Fruit fly (Drosophila melanogaster) whole organism, embryonic: Measurements from ENCODE around the gene CG3625.

Experiments
- Bgb ChIP-seq: fragments of 200-800 bp; sonication (Bioruptor generic); IDR thresholded peaks from 2 replicates; pipeline ENCODE4 v1.3.6; 2022; ENCODE audit warnings: missing biosample characterization, missing genetic modification characterization; ENCODE audit not compliant: partially characterized antibody
- Blimp-1 ChIP-seq: fragments of 200-800 bp; sonication (Bioruptor generic); optimal IDR thresholded peaks from 3 replicates; lab custom pipeline; 2018; ENCODE audit warnings: missing biosample characterization, missing genetic modification characterization, mild to moderate bottlenecking, moderate library complexity, missing genetic modification reagents
- CG11504 ChIP-seq: fragments of 200-800 bp; sonication (Bioruptor generic); optimal IDR thresholded peaks from 3 replicates; lab custom pipeline; 2019; ENCODE audit warnings: missing biosample characterization, mild to moderate bottlenecking, missing genetic modification characterization, moderate library complexity
- CG11696 ChIP-seq: fragments of 200-800 bp; sonication (Bioruptor generic); IDR thresholded peaks from 2 replicates; pipeline ENCODE4 v1.3.6; 2022; ENCODE audit warnings: missing biosample characterization, missing genetic modification characterization
- CG13624 ChIP-seq: fragments of 200-800 bp; sonication (Bioruptor generic); optimal IDR thresholded peaks from 2 replicates; lab custom pipeline; 2016; ENCODE audit warnings: missing biosample characterization, missing genetic modification characterization
- CG14860 ChIP-seq: fragments of 200-800 bp; sonication (Bioruptor generic); IDR thresholded peaks from 3 replicates; pipeline ENCODE4 v1.3.6; 2022; ENCODE audit warnings: missing biosample characterization, missing genetic modification characterization; ENCODE audit not compliant: partially characterized antibody
- CG17802 ChIP-seq: fragments of 200-800 bp; sonication (Bioruptor generic); optimal IDR thresholded peaks from 2 replicates; lab custom pipeline; 2018; ENCODE audit warnings: missing biosample characterization, mild to moderate bottlenecking, missing genetic modification characterization, moderate library complexity
- CG32767 ChIP-seq: fragments of 200-800 bp; sonication (Bioruptor generic); IDR thresholded peaks from 2 replicates; pipeline ENCODE4 v1.3.6; 2022; ENCODE audit warnings: missing biosample characterization, missing genetic modification characterization
- CG3281 ChIP-seq: fragments of 200-800 bp; sonication (Bioruptor generic); optimal IDR thresholded peaks from 3 replicates; lab custom pipeline; 2017; ENCODE audit warnings: missing biosample characterization, mild to moderate bottlenecking, missing genetic modification characterization
- CG34422 ChIP-seq: fragments of 200-800 bp; sonication (Bioruptor generic); IDR thresholded peaks from 3 replicates; pipeline ENCODE4 v1.3.6; 2022; ENCODE audit warnings: missing biosample characterization, missing genetic modification characterization
- CG4707 ChIP-seq: fragments of 200-800 bp; sonication (Bioruptor generic); optimal IDR thresholded peaks from 2 replicates; lab custom pipeline; 2018; ENCODE audit warnings: missing biosample characterization, mild to moderate bottlenecking, missing genetic modification characterization, moderate library complexity
- CG7839 ChIP-seq: fragments of 200-800 bp; sonication (Bioruptor generic); optimal IDR thresholded peaks from 3 replicates; lab custom pipeline; 2018; ENCODE audit warnings: missing biosample characterization, mild to moderate bottlenecking, missing genetic modification characterization, moderate library complexity
- CG7963 ChIP-seq: fragments of 200-800 bp; sonication (Bioruptor generic); IDR thresholded peaks from 3 replicates; pipeline ENCODE4 v1.3.6; 2022; ENCODE audit warnings: missing biosample characterization, missing genetic modification characterization; ENCODE audit not compliant: partially characterized antibody
- CG8089 ChIP-seq: fragments of 200-800 bp; sonication (Bioruptor generic); optimal IDR thresholded peaks from 3 replicates; lab custom pipeline; 2016; ENCODE audit warnings: missing biosample characterization, missing genetic modification characterization
- CG8765 ChIP-seq: fragments of 200-800 bp; sonication (Bioruptor generic); IDR thresholded peaks from 2 replicates; pipeline ENCODE4 v1.3.6; 2022; ENCODE audit warnings: missing biosample characterization, missing genetic modification characterization
- CoRest ChIP-seq: fragments of 200-800 bp; sonication (Bioruptor generic); optimal IDR thresholded peaks from 3 replicates; lab custom pipeline; 2018; ENCODE audit warnings: missing biosample characterization, mild to moderate bottlenecking, missing genetic modification characterization, moderate library complexity
- D19A ChIP-seq: fragments of 200-800 bp; optimal IDR thresholded peaks from 3 replicates; lab custom pipeline; 2019; ENCODE audit warnings: missing biosample characterization, mild to moderate bottlenecking, missing genetic modification characterization, moderate library complexity
- Deaf1 ChIP-seq: fragments of 200-800 bp; optimal IDR thresholded peaks from 3 replicates; lab custom pipeline; 2019; ENCODE audit warnings: missing biosample characterization, mild to moderate bottlenecking, missing genetic modification characterization, moderate library complexity
- Ets65A ChIP-seq: fragments of 200-800 bp; sonication (Bioruptor generic); peaks from one replicate; lab custom pipeline; 2016; ENCODE audit warnings: missing biosample characterization, missing genetic modification characterization
- Jarid2 ChIP-seq: fragments of 200-800 bp; sonication (Bioruptor generic); optimal IDR thresholded peaks from 3 replicates; lab custom pipeline; 2017; ENCODE audit warnings: mild to moderate bottlenecking, missing biosample characterization, missing genetic modification reagents, missing genetic modification characterization
- Lim3 ChIP-seq: fragments of 200-800 bp; sonication (Bioruptor generic); IDR thresholded peaks from 2 replicates; pipeline ENCODE4 v1.3.6; 2022; ENCODE audit warnings: missing biosample characterization, missing genetic modification characterization
- NC2α ChIP-seq: fragments of 200-800 bp; sonication (Bioruptor generic); optimal IDR thresholded peaks from 2 replicates; lab custom pipeline; 2016; ENCODE audit warnings: missing biosample characterization, missing genetic modification characterization
- Poxn ChIP-seq: fragments of 200-800 bp; sonication (Bioruptor generic); IDR thresholded peaks from 2 replicates; pipeline ENCODE4 v1.3.6; 2022; ENCODE audit warnings: missing biosample characterization, missing genetic modification characterization
- Ptx1 ChIP-seq: fragments of 200-800 bp; sonication (Bioruptor generic); IDR thresholded peaks from 2 replicates; pipeline ENCODE4 v1.3.6; 2022; ENCODE audit warnings: missing biosample characterization, missing genetic modification characterization
- ap ChIP-seq: fragments of 200-800 bp; sonication (Bioruptor generic); IDR thresholded peaks from 2 replicates; pipeline ENCODE4 v1.3.6; 2022; ENCODE audit warnings: missing biosample characterization, missing genetic modification characterization
- ara ChIP-seq: fragments of 200-800 bp; sonication (Bioruptor generic); IDR thresholded peaks from 2 replicates; pipeline ENCODE4 v1.3.6; 2022; ENCODE audit warnings: missing biosample characterization, missing genetic modification characterization
- bigmax ChIP-seq: fragments of 200-800 bp; sonication (Bioruptor generic); optimal IDR thresholded peaks from 2 replicates; lab custom pipeline; 2018; ENCODE audit warnings: missing biosample characterization, mild to moderate bottlenecking, missing genetic modification characterization
- cato ChIP-seq: fragments of 200-800 bp; sonication (Bioruptor generic); optimal IDR thresholded peaks from 2 replicates; lab custom pipeline; 2016; ENCODE audit warnings: missing biosample characterization, missing genetic modification characterization, borderline replicate concordance
- cg ChIP-seq: fragments of 200-800 bp; sonication (Bioruptor generic); optimal IDR thresholded peaks from 3 replicates; lab custom pipeline; 2019; ENCODE audit warnings: missing biosample characterization, mild to moderate bottlenecking, missing genetic modification characterization, moderate library complexity
- ems ChIP-seq: fragments of 200-800 bp; sonication (Bioruptor generic); optimal IDR thresholded peaks from 3 replicates; lab custom pipeline; 2016; ENCODE audit warnings: missing biosample characterization, missing genetic modification characterization
- fd96Cb ChIP-seq: fragments of 200-800 bp; sonication (Bioruptor generic); optimal IDR thresholded peaks from 2 replicates; lab custom pipeline; 2018; ENCODE audit warnings: missing biosample characterization, mild to moderate bottlenecking, missing genetic modification characterization, moderate library complexity
- ftz-f1 ChIP-seq: fragments of 200-800 bp; sonication (Bioruptor generic); optimal IDR thresholded peaks from 2 replicates; lab custom pipeline; 2016; ENCODE audit warnings: missing biosample characterization, missing genetic modification characterization
- gem ChIP-seq: fragments of 200-800 bp; sonication (Bioruptor generic); optimal IDR thresholded peaks from 2 replicates; lab custom pipeline; 2019; ENCODE audit warnings: missing biosample characterization, mild to moderate bottlenecking, missing genetic modification characterization, moderate library complexity
- gsb ChIP-seq: fragments of 200-800 bp; sonication (Bioruptor generic); IDR thresholded peaks from 2 replicates; pipeline ENCODE4 v1.3.6; 2022; ENCODE audit warnings: missing biosample characterization, missing genetic modification characterization
- kay ChIP-seq: fragments of 200-800 bp; sonication (Bioruptor generic); optimal IDR thresholded peaks from 2 replicates; lab custom pipeline; 2016; ENCODE audit warnings: missing biosample characterization, missing genetic modification characterization
- mirr ChIP-seq: fragments of 200-800 bp; sonication (Bioruptor generic); optimal IDR thresholded peaks from 3 replicates; lab custom pipeline; 2018; ENCODE audit warnings: missing biosample characterization, mild to moderate bottlenecking, missing genetic modification characterization
- nmo ChIP-seq: fragments of 200-800 bp; sonication (Bioruptor generic); optimal IDR thresholded peaks from 2 replicates; lab custom pipeline; 2018; ENCODE audit warnings: missing biosample characterization, mild to moderate bottlenecking, missing genetic modification characterization, moderate library complexity
- pan ChIP-seq, 4 experiments: fragments of >200 bp in 3 of 4; fragments of 200-800 bp in 1 of 4; sonication (Bioruptor generic) in 1 of 4; optimal IDR thresholded peaks in 3 of 4; IDR thresholded peaks in 1 of 4; 2 replicates each; pipeline versions ENCODE4 v1.3.6 to Lab custom; 2017 to 2022; ENCODE audit warnings: missing biosample characterization in 2 of 4, missing genetic modification characterization in 2 of 4, mixed read lengths in 1 of 4
- pum ChIP-seq: fragments of 200-800 bp; sonication (Bioruptor generic); optimal IDR thresholded peaks from 2 replicates; lab custom pipeline; 2016; ENCODE audit warnings: missing biosample characterization, missing genetic modification characterization
- rib ChIP-seq: fragments of 200-800 bp; sonication (Bioruptor generic); IDR thresholded peaks from 2 replicates; pipeline ENCODE4 v1.3.6; 2022; ENCODE audit warnings: missing biosample characterization, missing genetic modification characterization
- sd ChIP-seq: fragments of 200-800 bp; sonication (Bioruptor generic); optimal IDR thresholded peaks from 3 replicates; lab custom pipeline; 2018; ENCODE audit warnings: missing biosample characterization, mild to moderate bottlenecking, missing genetic modification characterization, moderate library complexity
- sug ChIP-seq: fragments of 200-800 bp; optimal IDR thresholded peaks from 2 replicates; lab custom pipeline; 2019; ENCODE audit warnings: missing biosample characterization, mild to moderate bottlenecking, missing genetic modification characterization, moderate library complexity
- tin ChIP-seq: fragments of 200-800 bp; sonication (Bioruptor generic); optimal IDR thresholded peaks from 3 replicates; lab custom pipeline; 2016; ENCODE audit warnings: missing biosample characterization, missing genetic modification characterization
- tio ChIP-seq: fragments of 200-800 bp; sonication (Bioruptor generic); optimal IDR thresholded peaks from 2 replicates; lab custom pipeline; 2017; ENCODE audit warnings: missing biosample characterization, missing genetic modification characterization, inconsistent platforms
- tll ChIP-seq, 2 experiments: fragments of 200-800 bp in 1 of 2; fragments of >200 bp in 1 of 2; sonication (Bioruptor generic) in 1 of 2; optimal IDR thresholded peaks; 2 replicates each; lab custom pipeline; 2017 to 2019; ENCODE audit warnings: missing biosample characterization in 2 of 2, missing genetic modification characterization in 2 of 2, mild to moderate bottlenecking in 1 of 2, moderate library complexity in 1 of 2
- trh ChIP-seq: fragments of 200-800 bp; sonication (Bioruptor generic); optimal IDR thresholded peaks from 2 replicates; lab custom pipeline; 2016; ENCODE audit warnings: missing biosample characterization, missing genetic modification characterization
- wek ChIP-seq: fragments of 200-800 bp; sonication (Bioruptor generic); optimal IDR thresholded peaks from 3 replicates; lab custom pipeline; 2018; ENCODE audit warnings: missing biosample characterization, mild to moderate bottlenecking, missing genetic modification characterization, moderate library complexity
- wor ChIP-seq: fragments of 200-800 bp; sonication (Bioruptor generic); IDR thresholded peaks from 2 replicates; pipeline ENCODE4 v1.3.6; 2022; ENCODE audit warnings: missing biosample characterization, missing genetic modification characterization

The CG3625 gene

dm6 chr2L:250507-251215, 40.9 kb downstream of the CG3625 start, which contains the start of gene kis (continued):
- TF ChIP-seq tll (GFP tag; optimal IDR thresholded peaks at IDR 0.05; lab: Kevin White, UChicago) = no peak
- TF ChIP-seq Poxn (GFP tag; lab: Robert Waterston, UW) = no peak
- no peak for TF ChIP-seq fd96Cb
- no peak for TF ChIP-seq bigmax (GFP tag; lab: Kevin White, UChicago)
- peak; percentile 35 for TF ChIP-seq Deaf1
- 0 out of 2 replicates have a peak, but pooled peaks have one; percentile 34 for TF ChIP-seq Ptx1 (GFP tag; lab: Robert Waterston, UW)
- no peak for TF ChIP-seq wor (GFP tag; lab: Robert Waterston, UW)
- peak; percentile 36 for TF ChIP-seq CoRest (tag; lab: Kevin White, UChicago)
- no peak for TF ChIP-seq CG17802 (tag; lab: Kevin White, UChicago)
- TF ChIP-seq CG11696 (GFP tag; lab: Robert Waterston, UW) = no peak
- no peak for TF ChIP-seq kay (GFP tag; lab: Kevin White, UChicago)
- TF ChIP-seq tio = no peak
- peak; percentile 70 for TF ChIP-seq sd (tag; lab: Kevin White, UChicago)
- no peak for TF ChIP-seq ftz-f1 (GFP tag; lab: Kevin White, UChicago)
- no peak for TF ChIP-seq gsb (GFP tag; lab: Robert Waterston, UW)
- TF ChIP-seq CG8089 (GFP tag; lab: Kevin White, UChicago) = no peak
- peak; percentile 83 for TF ChIP-seq CG7963 (GFP tag; lab: Robert Waterston, UW)
- no peak for TF ChIP-seq cato (GFP tag; lab: Kevin White, UChicago)
- TF ChIP-seq Bgb (GFP tag; lab: Robert Waterston, UW) = peak; percentile 96
- TF ChIP-seq D19A (tag; lab: Kevin White, UChicago) = peak; percentile 22
- TF ChIP-seq CG7839 (tag; lab: Kevin White, UChicago) = peak; percentile 35
- TF ChIP-seq sug (tag; lab: Kevin White, UChicago) = peak; percentile 64
- TF ChIP-seq tin = peak; percentile 40
- TF ChIP-seq pan (optimal IDR thresholded peaks at IDR 0.05; lab: Kevin White, UChicago) = no peak
- TF ChIP-seq pan (GFP tag; optimal IDR thresholded peaks at IDR 0.05 in 1 of 2, IDR thresholded peaks at IDR 0.05 in 1 of 2) = no peak
- TF ChIP-seq mirr (GFP tag; lab: Kevin White, UChicago) = no peak
- TF ChIP-seq CG8765 (GFP tag; lab: Robert Waterston, UW) = no peak
- peak; percentile 68 for TF ChIP-seq CG13624 (GFP tag; lab: Kevin White, UChicago)
- TF ChIP-seq wek (GFP tag; lab: Kevin White, UChicago) = no peak
- peak; percentile 11 for TF ChIP-seq Blimp-1
- no peak for TF ChIP-seq rib (GFP tag; lab: Robert Waterston, UW)
- TF ChIP-seq CG11504 (tag; lab: Kevin White, UChicago) = peak; percentile 66
- TF ChIP-seq ap = no peak
- TF ChIP-seq CG14860 = peak; percentile 94
- TF ChIP-seq NC2α (GFP tag; lab: Kevin White, UChicago) = peak; percentile 0
- no peak for TF ChIP-seq ems (GFP tag; lab: Kevin White, UChicago)

- TF ChIP-seq trh = no peak
- no peak for TF ChIP-seq pum (GFP tag; lab: Kevin White, UChicago)
- TF ChIP-seq cg (GFP tag; lab: Kevin White, UChicago) = peak; percentile 88
- TF ChIP-seq CG34422 (GFP tag; lab: Robert Waterston, UW) = no peak; the same call in 2 of the 3 replicates
- TF ChIP-seq gem (tag; lab: Kevin White, UChicago) = peak; percentile 47
- no peak for TF ChIP-seq Lim3 (GFP tag; lab: Robert Waterston, UW)
- TF ChIP-seq CG4707 (GFP tag; lab: Kevin White, UChicago) = no peak
- TF ChIP-seq nmo = peak; percentile 6
- no peak for TF ChIP-seq Jarid2 (GFP tag; lab: Kevin White, UChicago)
- TF ChIP-seq CG32767 (GFP tag; lab: Robert Waterston, UW) = no peak; the same call in 1 of the 2 replicates
- TF ChIP-seq ara = no peak
- peak; percentile 32 for TF ChIP-seq Ets65A
- TF ChIP-seq CG3281 = no peak
Observed at dm6 chr2L:249048-249825, 42.4 kb downstream of the CG3625 start.
